Fruit fly (Drosophila melanogaster) whole organism, prepupa: ENCODE results near the gene Rcd2.
A peak's percentile ranks its signal among the peaks of the same experiment; 100 is the strongest.

ENCODE experiments used
- Blimp-1 ChIP-seq: fragments of 200-800 bp; sonication (Bioruptor generic); optimal IDR thresholded peaks from 3 replicates; lab custom pipeline; 2017; ENCODE audit warnings: missing biosample characterization, missing genetic modification characterization, mild to moderate bottlenecking, moderate library complexity, missing genetic modification reagents
- CG10631 ChIP-seq: fragments of 200-800 bp; sonication (Bioruptor generic); optimal IDR thresholded peaks from 2 replicates; lab custom pipeline; 2016; ENCODE audit warnings: missing biosample characterization, missing genetic modification characterization
- CG15336 ChIP-seq: fragments of 200-800 bp; sonication (Bioruptor generic); IDR thresholded peaks from 2 replicates; pipeline ENCODE4 v1.3.6; 2022; ENCODE audit warnings: missing biosample characterization, missing genetic modification characterization
- CG1621 ChIP-seq: fragments of 200-800 bp; sonication (Bioruptor generic); optimal IDR thresholded peaks from 3 replicates; lab custom pipeline; 2018; ENCODE audit warnings: missing biosample characterization, mild to moderate bottlenecking, missing genetic modification characterization
- CG3032 ChIP-seq: fragments of 200-800 bp; optimal IDR thresholded peaks from 2 replicates; lab custom pipeline; 2019; ENCODE audit warnings: missing biosample characterization, mild to moderate bottlenecking, missing genetic modification characterization, moderate library complexity
- CG31627 ChIP-seq: fragments of 200-800 bp; sonication (Bioruptor generic); optimal IDR thresholded peaks from 3 replicates; lab custom pipeline; 2016; ENCODE audit warnings: missing biosample characterization, missing genetic modification characterization
- CG32006 ChIP-seq: fragments of 200-800 bp; sonication (Bioruptor generic); optimal IDR thresholded peaks from 3 replicates; lab custom pipeline; 2017; ENCODE audit warnings: missing biosample characterization, mild to moderate bottlenecking, missing genetic modification characterization
- CG34406 ChIP-seq: fragments of 200-800 bp; sonication (Bioruptor generic); optimal IDR thresholded peaks from 3 replicates; lab custom pipeline; 2016; ENCODE audit warnings: missing biosample characterization, missing genetic modification characterization
- CG3919 ChIP-seq: fragments of 200-800 bp; sonication (Bioruptor generic); optimal IDR thresholded peaks from 3 replicates; lab custom pipeline; 2016; ENCODE audit warnings: missing biosample characterization, missing genetic modification characterization
- CG4318 ChIP-seq: fragments of 200-800 bp; sonication (Bioruptor generic); optimal IDR thresholded peaks from 3 replicates; lab custom pipeline; 2017; ENCODE audit warnings: missing biosample characterization, mild to moderate bottlenecking, missing genetic modification characterization
- CG6163 ChIP-seq: fragments of 200-800 bp; sonication (Bioruptor generic); IDR thresholded peaks from 3 replicates; pipeline ENCODE4 v1.3.6; 2022; ENCODE audit warnings: missing biosample characterization, missing genetic modification characterization
- CG6276 ChIP-seq: fragments of 200-800 bp; sonication (Bioruptor generic); optimal IDR thresholded peaks from 2 replicates; lab custom pipeline; 2017; ENCODE audit warnings: missing biosample characterization, mild to moderate bottlenecking, missing genetic modification characterization
- CG6792 ChIP-seq: fragments of 200-800 bp; sonication (Bioruptor generic); optimal IDR thresholded peaks from 3 replicates; lab custom pipeline; 2016; ENCODE audit warnings: missing biosample characterization, missing genetic modification characterization
- CG6808 ChIP-seq: fragments of 200-800 bp; sonication (Bioruptor generic); optimal IDR thresholded peaks from 3 replicates; lab custom pipeline; 2017; ENCODE audit warnings: missing biosample characterization, missing genetic modification characterization, mild to moderate bottlenecking, moderate library complexity, missing genetic modification reagents
- CG7368 ChIP-seq: fragments of 200-800 bp; sonication (Bioruptor generic); optimal IDR thresholded peaks from 3 replicates; lab custom pipeline; 2016; ENCODE audit warnings: missing biosample characterization, missing genetic modification characterization
- CG8119 ChIP-seq: fragments of 200-800 bp; sonication (Bioruptor generic); IDR thresholded peaks from 3 replicates; pipeline ENCODE4 v1.3.6; 2022; ENCODE audit warnings: missing biosample characterization, missing genetic modification characterization
- CG8319 ChIP-seq: fragments of 200-800 bp; sonication (Bioruptor generic); optimal IDR thresholded peaks from 3 replicates; lab custom pipeline; 2016; ENCODE audit warnings: missing biosample characterization, missing genetic modification characterization
- CG8632 ChIP-seq: fragments of 200-800 bp; sonication (Bioruptor generic); optimal IDR thresholded peaks from 3 replicates; lab custom pipeline; 2016; ENCODE audit warnings: missing biosample characterization, missing genetic modification characterization
- CG9139 ChIP-seq: fragments of 200-800 bp; sonication (Bioruptor generic); optimal IDR thresholded peaks from 3 replicates; lab custom pipeline; 2017; ENCODE audit warnings: missing biosample characterization, mild to moderate bottlenecking, missing genetic modification characterization
- Eip75B ChIP-seq: fragments of 200-800 bp; sonication (Bioruptor generic); optimal IDR thresholded peaks from 3 replicates; lab custom pipeline; 2016; ENCODE audit warnings: missing biosample characterization, missing genetic modification characterization
- Eip78C ChIP-seq: fragments of 200-800 bp; sonication (Bioruptor generic); peaks from one replicate; lab custom pipeline; 2016; ENCODE audit warnings: missing biosample characterization, missing genetic modification characterization
- Ets21C ChIP-seq: fragments of 200-800 bp; sonication (Bioruptor generic); optimal IDR thresholded peaks from 3 replicates; lab custom pipeline; 2016; ENCODE audit warnings: missing biosample characterization, missing genetic modification characterization
- Ets96B ChIP-seq: fragments of 200-800 bp; optimal IDR thresholded peaks from 2 replicates; lab custom pipeline; 2019; ENCODE audit warnings: missing biosample characterization, mild to moderate bottlenecking, missing genetic modification characterization, moderate library complexity
- Gug ChIP-seq: fragments of 200-800 bp; sonication (Bioruptor generic); IDR thresholded peaks from 2 replicates; pipeline ENCODE4 v1.3.6; 2022; ENCODE audit warnings: missing biosample characterization, missing genetic modification characterization
- Hr38 ChIP-seq: sonication (Bioruptor generic); optimal IDR thresholded peaks from 2 replicates; lab custom pipeline; 2016; ENCODE audit warnings: missing biosample characterization, missing genetic modification characterization
- Hr39 ChIP-seq: fragments of 200-800 bp; sonication (Bioruptor generic); optimal IDR thresholded peaks from 2 replicates; lab custom pipeline; 2016; ENCODE audit warnings: missing biosample characterization, missing genetic modification characterization
- Lpt ChIP-seq: fragments of 200-800 bp; sonication (Bioruptor generic); optimal IDR thresholded peaks from 3 replicates; lab custom pipeline; 2016; ENCODE audit warnings: missing biosample characterization, missing genetic modification characterization
- Met ChIP-seq: fragments of 200-800 bp; sonication (Bioruptor generic); optimal IDR thresholded peaks from 3 replicates; lab custom pipeline; 2016; ENCODE audit warnings: missing biosample characterization, missing genetic modification characterization
- OdsH ChIP-seq: fragments of 200-800 bp; sonication (Bioruptor generic); optimal IDR thresholded peaks from 3 replicates; lab custom pipeline; 2016; ENCODE audit warnings: missing biosample characterization, missing genetic modification characterization
- Smox ChIP-seq: fragments of 200-800 bp; sonication (Bioruptor generic); optimal IDR thresholded peaks from 3 replicates; lab custom pipeline; 2016; ENCODE audit warnings: missing biosample characterization, missing genetic modification characterization
- Sox102F ChIP-seq: fragments of 200-800 bp; sonication (Bioruptor generic); optimal IDR thresholded peaks from 2 replicates; lab custom pipeline; 2016; ENCODE audit warnings: missing biosample characterization, mild to moderate bottlenecking, missing genetic modification characterization
- Sox14 ChIP-seq: fragments of 200-800 bp; sonication (Bioruptor generic); optimal IDR thresholded peaks from 3 replicates; lab custom pipeline; 2016; ENCODE audit warnings: missing biosample characterization, missing genetic modification characterization
- Sox15 ChIP-seq: fragments of 200-800 bp; sonication (Bioruptor generic); optimal IDR thresholded peaks from 3 replicates; lab custom pipeline; 2016; ENCODE audit warnings: missing biosample characterization, missing genetic modification characterization
- achi ChIP-seq: fragments of 200-800 bp; sonication (Bioruptor generic); optimal IDR thresholded peaks from 3 replicates; lab custom pipeline; 2016; ENCODE audit warnings: missing biosample characterization, missing genetic modification characterization
- acj6 ChIP-seq: fragments of 200-800 bp; sonication (Bioruptor generic); optimal IDR thresholded peaks from 3 replicates; lab custom pipeline; 2016; ENCODE audit warnings: missing biosample characterization, missing genetic modification characterization
- cyc ChIP-seq: fragments of 200-800 bp; sonication (Bioruptor generic); optimal IDR thresholded peaks from 3 replicates; lab custom pipeline; 2016; ENCODE audit warnings: missing biosample characterization, missing genetic modification characterization
- dac ChIP-seq: fragments of 200-800 bp; sonication (Bioruptor generic); optimal IDR thresholded peaks from 2 replicates; lab custom pipeline; 2017; ENCODE audit warnings: missing biosample characterization, mild to moderate bottlenecking, missing genetic modification characterization
- dsx ChIP-seq: fragments of 200-800 bp; optimal IDR thresholded peaks from 3 replicates; lab custom pipeline; 2019; ENCODE audit warnings: missing biosample characterization, mild to moderate bottlenecking, missing genetic modification characterization, moderate library complexity; ENCODE audit not compliant: poor library complexity, severe bottlenecking
- eg ChIP-seq: fragments of 200-800 bp; sonication (Bioruptor generic); IDR thresholded peaks from 3 replicates; pipeline ENCODE4 v1.3.6; 2022; ENCODE audit warnings: missing biosample characterization, missing genetic modification characterization
- esn ChIP-seq: fragments of 200-800 bp; sonication (Bioruptor generic); optimal IDR thresholded peaks from 2 replicates; lab custom pipeline; 2016; ENCODE audit warnings: missing biosample characterization, mild to moderate bottlenecking, missing genetic modification characterization, moderate library complexity
- fd59A ChIP-seq: fragments of 200-800 bp; sonication (Bioruptor generic); optimal IDR thresholded peaks from 2 replicates; lab custom pipeline; 2017; ENCODE audit warnings: missing biosample characterization, mild to moderate bottlenecking, missing genetic modification characterization, missing genetic modification reagents
- fd85E ChIP-seq: fragments of 200-800 bp; sonication (Bioruptor generic); optimal IDR thresholded peaks from 3 replicates; lab custom pipeline; 2016; ENCODE audit warnings: missing biosample characterization, missing genetic modification characterization
- fkh ChIP-seq: fragments of 200-800 bp; sonication (Bioruptor generic); optimal IDR thresholded peaks from 3 replicates; lab custom pipeline; 2017; ENCODE audit warnings: missing biosample characterization, mild to moderate bottlenecking, missing genetic modification characterization, moderate library complexity
- net ChIP-seq: fragments of 200-800 bp; sonication (Bioruptor generic); optimal IDR thresholded peaks from 3 replicates; lab custom pipeline; 2016; ENCODE audit warnings: missing biosample characterization, missing genetic modification characterization
- salr ChIP-seq, 2 experiments: fragments of 200-800 bp; sonication (Bioruptor generic); optimal IDR thresholded peaks; 3 replicates each; lab custom pipeline; 2016 to 2018; ENCODE audit warnings: missing biosample characterization in 2 of 2, missing genetic modification characterization in 2 of 2, mild to moderate bottlenecking in 1 of 2
- spab ChIP-seq: fragments of 200-800 bp; sonication (Bioruptor generic); optimal IDR thresholded peaks from 2 replicates; lab custom pipeline; 2017; ENCODE audit warnings: missing biosample characterization, mild to moderate bottlenecking, missing genetic modification characterization, missing genetic modification reagents
- ss ChIP-seq, 2 experiments: fragments of 200-800 bp; sonication (Bioruptor generic); optimal IDR thresholded peaks; 2 replicates in 1 of 2; 3 replicates in 1 of 2; lab custom pipeline; 2017 to 2018; ENCODE audit warnings: mild to moderate bottlenecking in 2 of 2, missing biosample characterization in 2 of 2, missing genetic modification characterization in 2 of 2, moderate library complexity in 1 of 2
- svp ChIP-seq: fragments of 200-800 bp; sonication (Bioruptor generic); peaks from one replicate; lab custom pipeline; 2016; ENCODE audit warnings: missing biosample characterization, missing genetic modification characterization
- topi ChIP-seq: fragments of 200-800 bp; sonication (Bioruptor generic); optimal IDR thresholded peaks from 3 replicates; lab custom pipeline; 2016; ENCODE audit warnings: missing biosample characterization, missing genetic modification characterization
- vri ChIP-seq: fragments of 200-800 bp; sonication (Bioruptor generic); optimal IDR thresholded peaks from 3 replicates; lab custom pipeline; 2016; ENCODE audit warnings: missing biosample characterization, mild to moderate bottlenecking, missing genetic modification characterization

Rcd2 gene

dm6 chr3L:20557065-20557464, 16.8 kb upstream of the Rcd2 start (continued):
- TF ChIP-seq CG8319 (no peak), CG6808 (no peak), fd59A (no peak), CG4318 (GFP tag; lab: Kevin White, UChicago) (no peak), svp (GFP tag; lab: Kevin White, UChicago) (peak; percentile 66)

- TF ChIP-seq CG15336 (GFP tag; lab: Robert Waterston, UW) (peak; percentile 30; the same call in 1 of the 2 replicates), Lpt (peak; percentile 9), CG32006 (GFP tag; lab: Kevin White, UChicago) (peak; percentile 37), ss (GFP tag; optimal IDR thresholded peaks at IDR 0.05; lab: Kevin White, UChicago) (peak; percentile 54 to 74), fd85E (no peak), CG6792 (peak; percentile 82), CG8119 (no peak), Ets96B (tag; lab: Kevin White, UChicago) (peak; percentile 81), fkh (no peak), fd59A (peak; percentile 67), cyc (GFP tag; lab: Kevin White, UChicago) (peak; percentile 87), esn (peak; percentile 89), Sox14 (peak; percentile 85), CG8319 (peak; percentile 73), svp (GFP tag; lab: Kevin White, UChicago) (peak; percentile 92), CG8632 (GFP tag; lab: Kevin White, UChicago) (peak; percentile 82), Ets21C (GFP tag; lab: Kevin White, UChicago) (peak; percentile 82), vri (GFP tag; lab: Kevin White, UChicago) (peak; percentile 69), topi (GFP tag; lab: Kevin White, UChicago) (peak; percentile 90), dsx (GFP tag; lab: Kevin White, UChicago) (peak; percentile 71), salr (GFP tag; optimal IDR thresholded peaks at IDR 0.05; lab: Kevin White, UChicago) (peak; percentile 29 to 57), acj6 (GFP tag; lab: Kevin White, UChicago) (peak; percentile 79), net (peak; percentile 64), Met (peak; percentile 88), CG1621 (tag; lab: Kevin White, UChicago) (peak; percentile 70), Gug (no peak), Eip78C (peak; percentile 94), Sox102F (peak; percentile 90), Eip75B (peak; percentile 76), CG3032 (tag; lab: Kevin White, UChicago) (peak; percentile 78), Hr38 (GFP tag; lab: Kevin White, UChicago) (no peak), CG7368 (peak; percentile 63), CG4318 (GFP tag; lab: Kevin White, UChicago) (no peak), CG6163 (peak; percentile 66; the same call in 2 of the 3 replicates), CG34406 (GFP tag; lab: Kevin White, UChicago) (peak; percentile 83), OdsH (GFP tag; lab: Kevin White, UChicago) (peak; percentile 78), Sox15 (GFP tag; lab: Kevin White, UChicago) (peak; percentile 80), Blimp-1 (GFP tag; lab: Kevin White, UChicago) (peak; percentile 42), achi (GFP tag; lab: Kevin White, UChicago) (peak; percentile 68), eg (GFP tag; lab: Robert Waterston, UW) (no peak), Hr39 (GFP tag; lab: Kevin White, UChicago) (peak; percentile 91), CG10631 (GFP tag; lab: Kevin White, UChicago) (peak; percentile 59), CG9139 (GFP tag; lab: Kevin White, UChicago) (peak; percentile 12), Smox (GFP tag; lab: Kevin White, UChicago) (peak; percentile 84), CG6276 (no peak), spab (peak; percentile 59), dac (GFP tag; lab: Kevin White, UChicago) (no peak), CG31627 (peak; percentile 91), CG3919 (GFP tag; lab: Kevin White, UChicago) (peak; percentile 83)
Observed at dm6 chr3L:20556371-20556770, 16.2 kb upstream of the Rcd2 start.
